Worm (Caenorhabditis elegans): Measurements from ENCODE around the gene T19D7.6.

The T19D7.6 gene

ce11 chrX:646493-646892, 24.1 kb downstream of the T19D7.6 start:
- no peak for TF ChIP-seq pes-1 (GFP tag; IDR thresholded peaks at IDR 0.05)
- no peak for TF ChIP-seq hmg-4 (GFP tag; optimal IDR thresholded peaks at IDR 0.05)
- no peak for TF ChIP-seq hmbx-1 (tag; optimal IDR thresholded peaks at IDR 0.05)
- TF ChIP-seq hnd-1 (tag; optimal IDR thresholded peaks at IDR 0.05): no peak
- TF ChIP-seq tbx-37 (GFP tag; conservative IDR thresholded peaks at IDR 0.05): no peak
- no peak for TF ChIP-seq ceh-13 (GFP tag; optimal IDR thresholded peaks at IDR 0.05)
- TF ChIP-seq tra-4 (tag; optimal IDR thresholded peaks at IDR 0.05): no peak
- TF ChIP-seq aly-1 (tag; optimal IDR thresholded peaks at IDR 0.05): no peak
- no peak for TF ChIP-seq scrt-1 (GFP tag; IDR thresholded peaks at IDR 0.05)
- TF ChIP-seq ets-7 (tag; optimal IDR thresholded peaks at IDR 0.05): no peak
- no peak for TF ChIP-seq flt-1 (GFP tag; IDR thresholded peaks at IDR 0.05)
- TF ChIP-seq sea-1 (GFP tag; conservative IDR thresholded peaks at IDR 0.05): no peak
- no peak for TF ChIP-seq ceh-36 (tag; optimal IDR thresholded peaks at IDR 0.05)
- no peak for TF ChIP-seq tbx-11 (GFP tag; IDR thresholded peaks at IDR 0.05)
- no peak for TF ChIP-seq F13C5.2 (tag; optimal IDR thresholded peaks at IDR 0.05)
- no peak for TF ChIP-seq ama-1 (optimal IDR thresholded peaks at IDR 0.05)

- TF ChIP-seq hnd-1 (tag; optimal IDR thresholded peaks at IDR 0.05): no peak
- TF ChIP-seq sea-1 (GFP tag; conservative IDR thresholded peaks at IDR 0.05): no peak
- TF ChIP-seq ceh-36 (tag; optimal IDR thresholded peaks at IDR 0.05): no peak
- TF ChIP-seq hmg-4 (GFP tag; optimal IDR thresholded peaks at IDR 0.05): no peak
- TF ChIP-seq aly-1 (tag; optimal IDR thresholded peaks at IDR 0.05): no peak
- no peak for TF ChIP-seq ceh-13 (GFP tag; optimal IDR thresholded peaks at IDR 0.05)
- TF ChIP-seq F13C5.2 (tag; optimal IDR thresholded peaks at IDR 0.05): no peak
- TF ChIP-seq scrt-1 (GFP tag; IDR thresholded peaks at IDR 0.05): no peak
- TF ChIP-seq B0310.2 (tag; optimal IDR thresholded peaks at IDR 0.05): no peak
- no peak for TF ChIP-seq ets-7 (tag; optimal IDR thresholded peaks at IDR 0.05)
- TF ChIP-seq pes-1 (GFP tag; IDR thresholded peaks at IDR 0.05): no peak
- no peak for TF ChIP-seq tbx-37 (GFP tag; conservative IDR thresholded peaks at IDR 0.05)
These were observed 25.0 kb downstream of the T19D7.6 start for ce11 chrX:645589-645988.

- no peak for TF ChIP-seq F13C5.2 (tag; optimal IDR thresholded peaks at IDR 0.05)
- no peak for TF ChIP-seq hmbx-1 (tag; optimal IDR thresholded peaks at IDR 0.05)
- TF ChIP-seq flt-1 (GFP tag; IDR thresholded peaks at IDR 0.05): no peak
- no peak for TF ChIP-seq ets-7 (tag; optimal IDR thresholded peaks at IDR 0.05)
- no peak for TF ChIP-seq aly-1 (tag; optimal IDR thresholded peaks at IDR 0.05)
- TF ChIP-seq ceh-36 (tag; optimal IDR thresholded peaks at IDR 0.05): no peak
- TF ChIP-seq hmg-4 (GFP tag; optimal IDR thresholded peaks at IDR 0.05): no peak
- no peak for TF ChIP-seq hnd-1 (tag; optimal IDR thresholded peaks at IDR 0.05)
- no peak for TF ChIP-seq ceh-13 (GFP tag; optimal IDR thresholded peaks at IDR 0.05)
- no peak for TF ChIP-seq tbx-37 (GFP tag; conservative IDR thresholded peaks at IDR 0.05)
- TF ChIP-seq pes-1 (GFP tag; IDR thresholded peaks at IDR 0.05): no peak
- no peak for TF ChIP-seq tra-4 (tag; optimal IDR thresholded peaks at IDR 0.05)
- no peak for TF ChIP-seq sea-1 (GFP tag; conservative IDR thresholded peaks at IDR 0.05)
- no peak for TF ChIP-seq B0310.2 (tag; optimal IDR thresholded peaks at IDR 0.05)
- no peak for TF ChIP-seq scrt-1 (GFP tag; IDR thresholded peaks at IDR 0.05)
- TF ChIP-seq tbx-11 (GFP tag; IDR thresholded peaks at IDR 0.05): no peak
- TF ChIP-seq ama-1 (optimal IDR thresholded peaks at IDR 0.05): no peak
These were observed 27.8 kb downstream of the T19D7.6 start for ce11 chrX:642817-643216.

- TF ChIP-seq tbx-37 (GFP tag; conservative IDR thresholded peaks at IDR 0.05) (no peak), ets-7 (tag; optimal IDR thresholded peaks at IDR 0.05) (no peak), F13C5.2 (tag; optimal IDR thresholded peaks at IDR 0.05) (no peak), scrt-1 (GFP tag; IDR thresholded peaks at IDR 0.05) (no peak), B0310.2 (tag; optimal IDR thresholded peaks at IDR 0.05) (no peak), ceh-13 (GFP tag; optimal IDR thresholded peaks at IDR 0.05) (no peak), pes-1 (GFP tag; IDR thresholded peaks at IDR 0.05) (no peak), sea-1 (GFP tag; conservative IDR thresholded peaks at IDR 0.05) (no peak), hnd-1 (tag; optimal IDR thresholded peaks at IDR 0.05) (no peak), hmg-4 (GFP tag; optimal IDR thresholded peaks at IDR 0.05) (no peak), hmbx-1 (tag; optimal IDR thresholded peaks at IDR 0.05) (no peak), flt-1 (GFP tag; IDR thresholded peaks at IDR 0.05) (no peak), ama-1 (optimal IDR thresholded peaks at IDR 0.05) (no peak), aly-1 (tag; optimal IDR thresholded peaks at IDR 0.05) (no peak), ceh-36 (tag; optimal IDR thresholded peaks at IDR 0.05) (no peak)
These were observed 29.2 kb downstream of the T19D7.6 start, which contains the start of gene M6.11 for ce11 chrX:641440-641839. Gene M6.11, minus strand, starts transcription at chrX:641540.

ce11 chrX:637588-637987, 33.0 kb downstream of the T19D7.6 start:
- TF ChIP-seq B0310.2 (tag; optimal IDR thresholded peaks at IDR 0.05) (no peak), flt-1 (GFP tag; IDR thresholded peaks at IDR 0.05) (no peak), ceh-36 (tag; optimal IDR thresholded peaks at IDR 0.05) (no peak), aly-1 (tag; optimal IDR thresholded peaks at IDR 0.05) (no peak), tra-4 (tag; optimal IDR thresholded peaks at IDR 0.05) (no peak), ets-7 (tag; optimal IDR thresholded peaks at IDR 0.05) (no peak), pes-1 (GFP tag; IDR thresholded peaks at IDR 0.05) (no peak)

ce11 chrX:636893-637292, 33.7 kb downstream of the T19D7.6 start, which contains the start of gene pha-2:
Gene pha-2, minus strand, starts transcription at chrX:636993.
- TF ChIP-seq ceh-13 (GFP tag; optimal IDR thresholded peaks at IDR 0.05) (no peak), hmbx-1 (tag; optimal IDR thresholded peaks at IDR 0.05) (no peak), ets-7 (tag; optimal IDR thresholded peaks at IDR 0.05) (no peak), flt-1 (GFP tag; IDR thresholded peaks at IDR 0.05) (no peak), hnd-1 (tag; optimal IDR thresholded peaks at IDR 0.05) (no peak), pes-1 (GFP tag; IDR thresholded peaks at IDR 0.05) (no peak), F13C5.2 (tag; optimal IDR thresholded peaks at IDR 0.05) (no peak), scrt-1 (GFP tag; IDR thresholded peaks at IDR 0.05) (no peak), ama-1 (optimal IDR thresholded peaks at IDR 0.05) (no peak), tra-4 (tag; optimal IDR thresholded peaks at IDR 0.05) (no peak), B0310.2 (tag; optimal IDR thresholded peaks at IDR 0.05) (no peak), tbx-11 (GFP tag; IDR thresholded peaks at IDR 0.05) (no peak), aly-1 (tag; optimal IDR thresholded peaks at IDR 0.05) (no peak), tbx-37 (GFP tag; conservative IDR thresholded peaks at IDR 0.05) (no peak), ceh-36 (tag; optimal IDR thresholded peaks at IDR 0.05) (no peak), sea-1 (GFP tag; conservative IDR thresholded peaks at IDR 0.05) (no peak), hmg-4 (GFP tag; optimal IDR thresholded peaks at IDR 0.05) (no peak)

- no peak for TF ChIP-seq tbx-11 (GFP tag; IDR thresholded peaks at IDR 0.05)
These were observed 41.5 kb downstream of the T19D7.6 start, which contains the start of gene M6.4 for ce11 chrX:629134-629533. Gene M6.4, plus strand, starts transcription at chrX:629188.

Data from whole organism, early embryonic.